Fruit fly (Drosophila melanogaster) whole organism, wandering third instar larva: ENCODE measurements around the gene Jon99Fii.

Experiments
- Abd-B ChIP-seq: fragments of >200 bp; optimal IDR thresholded peaks from 2 replicates; lab custom pipeline; 2017; ENCODE audit warnings: missing biosample characterization, missing genetic modification characterization
- CG32264 ChIP-seq: fragments of 200-800 bp; sonication (Bioruptor generic); optimal IDR thresholded peaks from 2 replicates; lab custom pipeline; 2016; ENCODE audit warnings: missing biosample characterization, missing genetic modification characterization
- CG9705 ChIP-seq: fragments of 200-800 bp; sonication (Bioruptor generic); optimal IDR thresholded peaks from 2 replicates; lab custom pipeline; 2018; ENCODE audit warnings: missing biosample characterization, mild to moderate bottlenecking, missing genetic modification characterization
- CrebA ChIP-seq: fragments of 200-800 bp; sonication (Bioruptor generic); optimal IDR thresholded peaks from 2 replicates; lab custom pipeline; 2016; ENCODE audit warnings: missing biosample characterization, mild to moderate bottlenecking, missing genetic modification characterization, borderline replicate concordance
- Dif ChIP-seq: fragments of 200-275, 200-300 bp; sonication (Bioruptor generic); optimal IDR thresholded peaks from 2 replicates; lab custom pipeline; 2018; ENCODE audit warnings: missing biosample characterization, missing genetic modification characterization; ENCODE audit not compliant: partially characterized antibody
- GATAd ChIP-seq: sonication (Bioruptor generic); optimal IDR thresholded peaks from 2 replicates; lab custom pipeline; 2016; ENCODE audit warnings: missing biosample characterization, missing genetic modification characterization
- HLH106 ChIP-seq: fragments of 200-800 bp; optimal IDR thresholded peaks from 3 replicates; lab custom pipeline; 2019; ENCODE audit warnings: missing biosample characterization, mild to moderate bottlenecking, missing genetic modification characterization, moderate library complexity
- Hnf4 ChIP-seq: fragments of 200-800 bp; sonication (Bioruptor generic); optimal IDR thresholded peaks from 2 replicates; lab custom pipeline; 2016; ENCODE audit warnings: missing biosample characterization, mild to moderate bottlenecking, missing genetic modification characterization
- Hr78 ChIP-seq: fragments of >200 bp; optimal IDR thresholded peaks from 2 replicates; lab custom pipeline; 2017; ENCODE audit warnings: missing biosample characterization, missing genetic modification characterization
- Jra ChIP-seq: sonication (Bioruptor generic); optimal IDR thresholded peaks from 2 replicates; lab custom pipeline; 2016; ENCODE audit warnings: missing biosample characterization, missing genetic modification characterization
- Myc ChIP-seq: fragments of >200 bp; optimal IDR thresholded peaks from 2 replicates; lab custom pipeline; 2017
- N ChIP-seq: fragments of >200 bp; optimal IDR thresholded peaks from 2 replicates; lab custom pipeline; 2018; ENCODE audit warnings: missing biosample characterization, missing external identifiers, missing genetic modification characterization
- OdsH ChIP-seq: fragments of 200-800 bp; sonication (Bioruptor generic); optimal IDR thresholded peaks from 2 replicates; lab custom pipeline; 2016; ENCODE audit warnings: missing biosample characterization, mild to moderate bottlenecking, missing genetic modification characterization
- Sp1 ChIP-seq: fragments of 200-800 bp; sonication (Bioruptor generic); optimal IDR thresholded peaks from 3 replicates; lab custom pipeline; 2019; ENCODE audit warnings: missing biosample characterization, mild to moderate bottlenecking, missing genetic modification characterization, moderate library complexity
- Vsx2 ChIP-seq: fragments of 200-300, 225-300 bp; sonication (Bioruptor generic); optimal IDR thresholded peaks from 2 replicates; lab custom pipeline; 2018; ENCODE audit warnings: missing biosample characterization, missing genetic modification characterization; ENCODE audit not compliant: partially characterized antibody
- br ChIP-seq: fragments of 200-800 bp; sonication (Bioruptor generic); optimal IDR thresholded peaks from 2 replicates; lab custom pipeline; 2016; ENCODE audit warnings: missing biosample characterization, missing genetic modification characterization
- brk ChIP-seq: fragments of 200-800 bp; sonication (Bioruptor generic); optimal IDR thresholded peaks from 2 replicates; lab custom pipeline; 2016; ENCODE audit warnings: missing biosample characterization, mild to moderate bottlenecking, missing genetic modification characterization
- dl ChIP-seq, 2 experiments: fragments of 175-275, 200-275 bp in 1 of 2; fragments of 200-275 bp in 1 of 2; sonication (Bioruptor generic); optimal IDR thresholded peaks; lab custom pipeline; 2018; ENCODE audit warnings: mild to moderate bottlenecking in 2 of 2, missing biosample characterization in 2 of 2, missing genetic modification characterization in 2 of 2, moderate library complexity in 2 of 2; ENCODE audit not compliant: partially characterized antibody in 2 of 2, insufficient read depth in 1 of 2
- dmrt93B ChIP-seq: fragments of 200-800 bp; sonication (Bioruptor generic); optimal IDR thresholded peaks from 2 replicates; lab custom pipeline; 2018; ENCODE audit warnings: missing biosample characterization, mild to moderate bottlenecking, missing genetic modification characterization
- dsf ChIP-seq: sonication (Bioruptor generic); optimal IDR thresholded peaks from 2 replicates; lab custom pipeline; 2016; ENCODE audit warnings: missing biosample characterization, missing genetic modification characterization, borderline replicate concordance
- ey ChIP-seq: fragments of 200-800 bp; sonication (Bioruptor generic); optimal IDR thresholded peaks from 2 replicates; lab custom pipeline; 2016; ENCODE audit warnings: missing biosample characterization, missing genetic modification characterization
- foxo ChIP-seq, 2 experiments: fragments of 200-800 bp; sonication (Bioruptor generic); optimal IDR thresholded peaks; 2 replicates in 1 of 2; 3 replicates in 1 of 2; lab custom pipeline; 2016 to 2017; ENCODE audit warnings: missing biosample characterization in 2 of 2, missing genetic modification characterization in 2 of 2
- fru ChIP-seq: fragments of 200-800 bp; sonication (Bioruptor generic); optimal IDR thresholded peaks from 3 replicates; lab custom pipeline; 2016; ENCODE audit warnings: missing biosample characterization, mild to moderate bottlenecking, missing genetic modification characterization
- h ChIP-seq: fragments of 200-800 bp; sonication (Bioruptor generic); optimal IDR thresholded peaks from 3 replicates; lab custom pipeline; 2016; ENCODE audit warnings: missing biosample characterization, mild to moderate bottlenecking, missing genetic modification characterization
- jim ChIP-seq: fragments of 175-275, 200-325 bp; sonication (Bioruptor generic); optimal IDR thresholded peaks from 2 replicates; lab custom pipeline; 2016; ENCODE audit warnings: missing biosample characterization, mild to moderate bottlenecking, missing genetic modification characterization
- lola ChIP-seq: fragments of >200 bp; optimal IDR thresholded peaks from 2 replicates; lab custom pipeline; 2017; ENCODE audit warnings: missing biosample characterization, missing genetic modification characterization
- pan ChIP-seq: fragments of >200 bp; optimal IDR thresholded peaks from 2 replicates; lab custom pipeline; 2017
- psq ChIP-seq: fragments of 200-800 bp; sonication (Bioruptor generic); optimal IDR thresholded peaks from 3 replicates; lab custom pipeline; 2017; ENCODE audit warnings: missing biosample characterization, mild to moderate bottlenecking, missing genetic modification characterization, moderate library complexity
- rgr ChIP-seq: fragments of 200-800 bp; sonication (Bioruptor generic); optimal IDR thresholded peaks from 3 replicates; lab custom pipeline; 2016; ENCODE audit warnings: missing biosample characterization, mild to moderate bottlenecking, missing genetic modification characterization
- sage ChIP-seq: fragments of 200-800 bp; sonication (Bioruptor generic); optimal IDR thresholded peaks from 2 replicates; lab custom pipeline; 2016; ENCODE audit warnings: missing biosample characterization, mild to moderate bottlenecking, missing genetic modification characterization
- sv ChIP-seq: fragments of 200-800 bp; sonication (Bioruptor generic); optimal IDR thresholded peaks from 3 replicates; lab custom pipeline; 2016; ENCODE audit warnings: missing biosample characterization, missing genetic modification characterization
- tai ChIP-seq: sonication (Bioruptor generic); optimal IDR thresholded peaks from 2 replicates; lab custom pipeline; 2016; ENCODE audit warnings: missing biosample characterization, missing genetic modification characterization
- usp ChIP-seq: fragments of >200 bp; optimal IDR thresholded peaks from 2 replicates; lab custom pipeline; 2017; ENCODE audit warnings: missing biosample characterization, missing genetic modification characterization
- woc ChIP-seq: sonication (Bioruptor generic); optimal IDR thresholded peaks from 2 replicates; lab custom pipeline; 2016; ENCODE audit warnings: missing biosample characterization, mild to moderate bottlenecking, missing genetic modification characterization

Jon99Fii gene

dm6 chr3R:30476367-30476766 is 11.4 kb downstream of the Jon99Fii start, which contains the start of gene spdo:
spdo (plus strand) TSS chr3R:30476684.
- TF ChIP-seq dl (GFP tag; optimal IDR thresholded peaks at IDR 0.05; lab: Kevin White, UChicago; ENCODE audit: insufficient read depth in 1 of 2, partially characterized antibody in 2 of 2) (no peak), N (no peak), tai (no peak), CrebA (GFP tag; lab: Kevin White, UChicago) (no peak), Jra (GFP tag; lab: Kevin White, UChicago) (no peak), sv (no peak), Vsx2 (GFP tag; lab: Kevin White, UChicago) (no peak), fru (GFP tag; lab: Kevin White, UChicago) (no peak), Hr78 (no peak), Abd-B (no peak), Hnf4 (GFP tag; lab: Kevin White, UChicago) (no peak), GATAd (no peak), lola (no peak), CG32264 (no peak), brk (GFP tag; lab: Kevin White, UChicago) (no peak), CG9705 (GFP tag; lab: Kevin White, UChicago) (no peak)

dm6 chr3R:30475910-30476309 is 11.8 kb downstream of the Jon99Fii start:
- TF ChIP-seq CrebA (GFP tag; lab: Kevin White, UChicago), result no peak
- no peak for TF ChIP-seq Sp1 (GFP tag; lab: Kevin White, UChicago)
- no peak for TF ChIP-seq rgr (GFP tag; lab: Kevin White, UChicago)
- TF ChIP-seq psq (GFP tag; lab: Kevin White, UChicago), result no peak

dm6 chr3R:30474667-30475213 is 13.0 kb downstream of the Jon99Fii start:
- TF ChIP-seq Jra (GFP tag; lab: Kevin White, UChicago), result no peak
- no peak for TF ChIP-seq sv
- no peak for TF ChIP-seq psq (GFP tag; lab: Kevin White, UChicago)
- TF ChIP-seq lola, result no peak
- TF ChIP-seq ey (GFP tag; lab: Kevin White, UChicago), result no peak
- no peak for TF ChIP-seq br (GFP tag; lab: Kevin White, UChicago)
- TF ChIP-seq usp (GFP tag; lab: Kevin White, UChicago), result no peak
- no peak for TF ChIP-seq GATAd
- TF ChIP-seq tai, result no peak
- no peak for TF ChIP-seq dsf (GFP tag; lab: Kevin White, UChicago)
- no peak for TF ChIP-seq foxo (GFP tag; optimal IDR thresholded peaks at IDR 0.05; lab: Kevin White, UChicago)
- no peak for TF ChIP-seq N
- TF ChIP-seq CG9705 (GFP tag; lab: Kevin White, UChicago), result no peak
- no peak for TF ChIP-seq h (GFP tag; lab: Kevin White, UChicago)
- TF ChIP-seq Abd-B, result no peak
- no peak for TF ChIP-seq HLH106 (tag; lab: Kevin White, UChicago)
- no peak for TF ChIP-seq sage
- no peak for TF ChIP-seq OdsH (GFP tag; lab: Kevin White, UChicago)
- TF ChIP-seq pan, result no peak

dm6 chr3R:30472331-30472730 is 15.4 kb downstream of the Jon99Fii start:
- no peak for TF ChIP-seq CG9705 (GFP tag; lab: Kevin White, UChicago)
- no peak for TF ChIP-seq h (GFP tag; lab: Kevin White, UChicago)
- no peak for TF ChIP-seq sv
- no peak for TF ChIP-seq woc (GFP tag; lab: Kevin White, UChicago)
- no peak for TF ChIP-seq psq (GFP tag; lab: Kevin White, UChicago)
- no peak for TF ChIP-seq lola
- no peak for TF ChIP-seq foxo (GFP tag; optimal IDR thresholded peaks at IDR 0.05; lab: Kevin White, UChicago)
- no peak for TF ChIP-seq Sp1 (GFP tag; lab: Kevin White, UChicago)
- no peak for TF ChIP-seq ey (GFP tag; lab: Kevin White, UChicago)

dm6 chr3R:30470690-30471089 is 17.0 kb downstream of the Jon99Fii start:
- TF ChIP-seq pan, result no peak
- TF ChIP-seq ey (GFP tag; lab: Kevin White, UChicago), result no peak
- TF ChIP-seq Jra (GFP tag; lab: Kevin White, UChicago), result no peak
- no peak for TF ChIP-seq OdsH (GFP tag; lab: Kevin White, UChicago)
- no peak for TF ChIP-seq Sp1 (GFP tag; lab: Kevin White, UChicago)
- TF ChIP-seq Hnf4 (GFP tag; lab: Kevin White, UChicago), result no peak
- no peak for TF ChIP-seq CG32264
- no peak for TF ChIP-seq dmrt93B (GFP tag; lab: Kevin White, UChicago)
- TF ChIP-seq foxo (GFP tag; optimal IDR thresholded peaks at IDR 0.05; lab: Kevin White, UChicago), result no peak
- TF ChIP-seq Myc (lab: Kevin White, UChicago), result no peak
- no peak for TF ChIP-seq Dif (GFP tag; lab: Kevin White, UChicago)
- TF ChIP-seq br (GFP tag; lab: Kevin White, UChicago), result no peak
- TF ChIP-seq psq (GFP tag; lab: Kevin White, UChicago), result no peak
- no peak for TF ChIP-seq h (GFP tag; lab: Kevin White, UChicago)
- TF ChIP-seq woc (GFP tag; lab: Kevin White, UChicago), result no peak
- no peak for TF ChIP-seq fru (GFP tag; lab: Kevin White, UChicago)
- TF ChIP-seq jim (GFP tag; lab: Kevin White, UChicago), result no peak
- TF ChIP-seq, all 38 proteins: peak for 0
